Fruit fly (Drosophila melanogaster): ENCODE measurements around the gene aos.

aos gene

DNA sequence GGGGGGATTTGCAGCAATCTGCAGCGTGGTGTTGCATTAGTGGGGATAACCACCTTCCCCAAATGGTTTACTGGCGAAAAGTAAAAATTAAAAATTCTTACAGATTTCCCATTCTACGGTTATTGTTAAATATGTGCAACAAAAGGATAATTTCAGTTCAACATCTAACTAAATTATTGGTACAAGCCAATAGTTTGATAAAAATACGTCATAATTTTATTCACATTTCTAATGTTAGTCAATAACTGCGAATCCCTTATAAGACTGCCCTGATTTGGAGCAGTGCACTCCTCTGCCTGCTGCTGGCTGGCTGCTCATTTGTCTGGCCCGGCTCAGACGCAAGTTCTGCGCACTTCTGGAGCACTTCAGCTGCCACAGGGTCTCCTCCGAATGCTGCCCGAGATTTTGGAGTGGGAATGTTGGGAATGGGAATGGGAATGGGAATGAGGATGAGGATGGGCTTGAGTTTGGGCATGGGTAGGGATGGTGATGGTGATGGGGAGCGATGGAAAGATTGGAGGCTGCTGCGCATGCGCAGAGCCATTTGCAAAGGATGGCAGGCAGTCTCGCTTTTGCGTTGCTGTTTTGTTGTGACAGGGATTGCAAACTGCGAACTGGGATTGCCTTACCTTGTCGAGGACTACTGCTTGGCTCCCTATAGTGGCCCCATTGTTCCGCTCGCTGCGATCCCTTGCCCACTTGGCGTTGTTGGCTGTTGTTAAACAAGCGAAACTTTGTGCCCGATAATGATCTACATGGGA lies 6.6 kb upstream of the aos start:
- TF ChIP-seq brk (GFP tag; optimal IDR thresholded peaks at IDR 0.05) (peak; percentile 45), woc (GFP tag; optimal IDR thresholded peaks at IDR 0.05) (peak; percentile 61), pan (optimal IDR thresholded peaks at IDR 0.05) (no peak), OdsH (GFP tag; optimal IDR thresholded peaks at IDR 0.05) (peak; percentile 21), Sp1 (GFP tag; optimal IDR thresholded peaks at IDR 0.05) (peak; percentile 35), foxo (GFP tag; optimal IDR thresholded peaks at IDR 0.05) (peak in 1 of 2 experiments; percentile 68), br (GFP tag; optimal IDR thresholded peaks at IDR 0.05) (peak; percentile 46), Vsx2 (GFP tag; optimal IDR thresholded peaks at IDR 0.05; ENCODE audit: partially characterized antibody) (peak; percentile 12), dl (GFP tag; optimal IDR thresholded peaks at IDR 0.05; ENCODE audit: insufficient read depth in 1 of 2, partially characterized antibody in 2 of 2) (no peak), psq (GFP tag; optimal IDR thresholded peaks at IDR 0.05) (no peak), ey (GFP tag; optimal IDR thresholded peaks at IDR 0.05) (peak; percentile 44), sage (GFP tag; optimal IDR thresholded peaks at IDR 0.05) (peak; percentile 17), HLH106 (tag; optimal IDR thresholded peaks at IDR 0.05) (peak; percentile 77), Dif (GFP tag; optimal IDR thresholded peaks at IDR 0.05; ENCODE audit: partially characterized antibody) (peak; percentile 19), N (GFP tag; optimal IDR thresholded peaks at IDR 0.05) (no peak), fru (GFP tag; optimal IDR thresholded peaks at IDR 0.05) (peak; percentile 78), h (GFP tag; optimal IDR thresholded peaks at IDR 0.05) (peak; percentile 80), rgr (GFP tag; optimal IDR thresholded peaks at IDR 0.05) (peak; percentile 31), tai (GFP tag; optimal IDR thresholded peaks at IDR 0.05) (no peak), Hr83 (GFP tag; optimal IDR thresholded peaks at IDR 0.05; ENCODE audit: poor library complexity, severe bottlenecking) (peak; percentile 54)

DNA sequence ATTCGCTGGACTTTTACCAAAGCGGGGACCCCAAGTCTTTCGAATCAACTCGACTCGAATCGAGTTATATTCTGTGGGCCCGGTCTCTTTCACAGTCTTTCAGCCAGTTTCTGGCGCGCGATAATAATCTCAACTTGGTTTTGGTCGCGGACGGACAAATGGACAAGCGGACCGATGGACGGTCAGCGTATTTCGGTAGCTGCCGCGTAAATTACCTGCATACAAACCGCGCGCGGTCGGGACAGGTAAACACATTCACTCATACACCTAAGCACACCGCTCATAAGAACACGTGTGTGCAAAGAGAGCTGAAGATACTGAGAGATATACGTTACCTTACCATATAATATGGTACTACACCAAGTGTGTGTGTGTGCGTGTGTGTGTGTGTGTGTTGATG lies 5.8 kb upstream of the aos start:
- TF ChIP-seq dsf (GFP tag; optimal IDR thresholded peaks at IDR 0.05; ENCODE audit: borderline replicate concordance) (no peak), dmrt93B (GFP tag; optimal IDR thresholded peaks at IDR 0.05) (no peak), Rel (GFP tag; optimal IDR thresholded peaks at IDR 0.05) (no peak), Rel (tag; optimal IDR thresholded peaks at IDR 0.05) (no peak), usp (GFP tag; optimal IDR thresholded peaks at IDR 0.05) (no peak), CrebA (GFP tag; optimal IDR thresholded peaks at IDR 0.05; ENCODE audit: borderline replicate concordance) (no peak), Dfd (GFP tag; optimal IDR thresholded peaks at IDR 0.05) (no peak), br (GFP tag; optimal IDR thresholded peaks at IDR 0.05) (no peak), N (GFP tag; optimal IDR thresholded peaks at IDR 0.05) (no peak), Hnf4 (GFP tag; optimal IDR thresholded peaks at IDR 0.05) (no peak), sage (GFP tag; optimal IDR thresholded peaks at IDR 0.05) (no peak), fru (GFP tag; optimal IDR thresholded peaks at IDR 0.05) (no peak)

DNA sequence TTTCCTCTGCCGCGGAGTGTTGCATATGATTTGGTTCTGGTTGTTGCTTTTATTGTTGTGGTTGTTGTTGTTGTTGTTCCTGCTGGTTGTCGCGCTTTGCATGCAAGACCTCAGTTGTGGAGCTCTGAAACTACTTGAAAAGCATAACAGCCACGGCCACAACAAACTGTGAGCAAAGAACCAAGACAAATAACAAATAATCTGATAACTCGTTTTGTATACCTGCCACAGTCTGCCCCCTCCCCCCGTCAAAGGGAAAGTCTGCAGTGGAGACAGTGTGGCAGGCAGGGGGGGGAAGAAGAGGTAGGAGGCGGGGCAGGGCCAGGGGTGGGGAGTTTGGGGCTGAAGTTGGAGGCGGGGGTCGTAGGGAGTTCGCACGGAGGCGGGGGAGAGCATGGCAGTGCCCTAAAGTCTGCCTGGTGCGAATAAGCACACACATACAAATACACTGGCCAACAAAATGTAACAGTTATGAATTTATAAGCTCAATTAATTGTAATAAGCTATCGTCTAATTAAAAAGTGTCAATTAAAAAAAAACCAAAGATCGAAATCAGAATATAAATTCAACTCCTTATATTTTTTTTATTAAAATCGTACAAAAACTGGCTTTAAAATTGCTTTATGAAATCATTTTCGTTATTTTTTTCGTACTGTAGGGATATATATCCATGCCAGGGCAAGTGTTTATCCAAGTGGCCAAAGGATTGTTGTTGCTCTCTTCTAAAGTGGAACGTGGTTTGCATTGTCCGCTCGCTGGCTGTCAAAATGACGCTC lies 5.2 kb upstream of the aos start:
- TF ChIP-seq foxo (GFP tag; optimal IDR thresholded peaks at IDR 0.05) (peak in 1 of 2 experiments; percentile 91), CrebA (GFP tag; optimal IDR thresholded peaks at IDR 0.05; ENCODE audit: borderline replicate concordance) (no peak), Abd-B (GFP tag; optimal IDR thresholded peaks at IDR 0.05) (no peak), dl (GFP tag; optimal IDR thresholded peaks at IDR 0.05; ENCODE audit: insufficient read depth in 1 of 2, partially characterized antibody in 2 of 2) (no peak), CG9705 (GFP tag; optimal IDR thresholded peaks at IDR 0.05) (peak; percentile 57), HLH106 (tag; optimal IDR thresholded peaks at IDR 0.05) (peak; percentile 82), Hr78 (GFP tag; optimal IDR thresholded peaks at IDR 0.05) (no peak), woc (GFP tag; optimal IDR thresholded peaks at IDR 0.05) (peak; percentile 68), Rel (GFP tag; optimal IDR thresholded peaks at IDR 0.05) (no peak), Rel (tag; optimal IDR thresholded peaks at IDR 0.05) (peak; percentile 28), lola (GFP tag; optimal IDR thresholded peaks at IDR 0.05) (no peak), jim (GFP tag; optimal IDR thresholded peaks at IDR 0.05) (no peak), dsf (GFP tag; optimal IDR thresholded peaks at IDR 0.05; ENCODE audit: borderline replicate concordance) (no peak), GATAd (GFP tag; optimal IDR thresholded peaks at IDR 0.05) (no peak), rgr (GFP tag; optimal IDR thresholded peaks at IDR 0.05) (peak; percentile 88), Hnf4 (GFP tag; optimal IDR thresholded peaks at IDR 0.05) (peak; percentile 71), dmrt93B (GFP tag; optimal IDR thresholded peaks at IDR 0.05) (peak; percentile 73), Hr83 (GFP tag; optimal IDR thresholded peaks at IDR 0.05; ENCODE audit: poor library complexity, severe bottlenecking) (no peak), ey (GFP tag; optimal IDR thresholded peaks at IDR 0.05) (peak; percentile 84), psq (GFP tag; optimal IDR thresholded peaks at IDR 0.05) (peak; percentile 82), Mio (GFP tag; optimal IDR thresholded peaks at IDR 0.05) (no peak), fru (GFP tag; optimal IDR thresholded peaks at IDR 0.05) (peak; percentile 89), tai (GFP tag; optimal IDR thresholded peaks at IDR 0.05) (peak; percentile 17), N (GFP tag; optimal IDR thresholded peaks at IDR 0.05) (no peak), sage (GFP tag; optimal IDR thresholded peaks at IDR 0.05) (peak; percentile 44), Dif (GFP tag; optimal IDR thresholded peaks at IDR 0.05; ENCODE audit: partially characterized antibody) (no peak), CG32264 (GFP tag; optimal IDR thresholded peaks at IDR 0.05) (peak; percentile 42), Jra (GFP tag; optimal IDR thresholded peaks at IDR 0.05) (peak; percentile 44), h (GFP tag; optimal IDR thresholded peaks at IDR 0.05) (peak; percentile 85), Dfd (GFP tag; optimal IDR thresholded peaks at IDR 0.05) (peak; percentile 92), OdsH (GFP tag; optimal IDR thresholded peaks at IDR 0.05) (peak; percentile 91), Sp1 (GFP tag; optimal IDR thresholded peaks at IDR 0.05) (peak; percentile 90), Vsx2 (GFP tag; optimal IDR thresholded peaks at IDR 0.05; ENCODE audit: partially characterized antibody) (no peak), br (GFP tag; optimal IDR thresholded peaks at IDR 0.05) (peak; percentile 72), brk (GFP tag; optimal IDR thresholded peaks at IDR 0.05) (peak; percentile 74), usp (GFP tag; optimal IDR thresholded peaks at IDR 0.05) (no peak)
